Fruit fly (Drosophila melanogaster): Measurements from ENCODE around the gene CG6813.

CG6813 gene

dm6 chr3R:11639946-11640588, 13.6 kb upstream of the CG6813 start:
- TF ChIP-seq her (GFP tag; optimal IDR thresholded peaks at IDR 0.05), result no peak
- TF ChIP-seq CG14667 (GFP tag; IDR thresholded peaks at IDR 0.05), result no peak
- TF ChIP-seq CG12071 (GFP tag; optimal IDR thresholded peaks at IDR 0.05), result no peak
- no peak for TF ChIP-seq toy (GFP tag; IDR thresholded peaks at IDR 0.05)
- no peak for TF ChIP-seq CG17359 (tag; optimal IDR thresholded peaks at IDR 0.05)
- no peak for TF ChIP-seq ci (GFP tag; IDR thresholded peaks at IDR 0.05)
- no peak for TF ChIP-seq CG11696 (GFP tag; IDR thresholded peaks at IDR 0.05)
- TF ChIP-seq br (optimal IDR thresholded peaks at IDR 0.05), result no peak
- TF ChIP-seq mirr (GFP tag; optimal IDR thresholded peaks at IDR 0.05), result peak; percentile 63
- no peak for TF ChIP-seq CG9797 (GFP tag; optimal IDR thresholded peaks at IDR 0.05)
- TF ChIP-seq sens (GFP tag), result peak; percentile 38
- TF ChIP-seq vvl (GFP tag; IDR thresholded peaks at IDR 0.05), result no peak
- no peak for TF ChIP-seq BEAF-32 (GFP tag; optimal IDR thresholded peaks at IDR 0.05)
- no peak for TF ChIP-seq fru (optimal IDR thresholded peaks at IDR 0.05)
- TF ChIP-seq gcm (GFP tag; optimal IDR thresholded peaks at IDR 0.05), result no peak
- TF ChIP-seq CG33213 (GFP tag; optimal IDR thresholded peaks at IDR 0.05), result no peak
- TF ChIP-seq CG2120 (GFP tag; optimal IDR thresholded peaks at IDR 0.05), result peak; percentile 32
- TF ChIP-seq slbo (GFP tag; IDR thresholded peaks at IDR 0.05), result peak; percentile 33; the same call in 1 of the 2 replicates
- no peak for TF ChIP-seq Usf (GFP tag; optimal IDR thresholded peaks at IDR 0.05)
- TF ChIP-seq ind (GFP tag; optimal IDR thresholded peaks at IDR 0.05), result no peak
- TF ChIP-seq klu (GFP tag; IDR thresholded peaks at IDR 0.05), result 0 out of 2 replicates have a peak, but pooled peaks have one; percentile 8
- no peak for TF ChIP-seq grn (GFP tag; optimal IDR thresholded peaks at IDR 0.05)
- no peak for TF ChIP-seq CG6654 (GFP tag; optimal IDR thresholded peaks at IDR 0.05)
- TF ChIP-seq Lpt (GFP tag; optimal IDR thresholded peaks at IDR 0.05), result no peak
- no peak for TF ChIP-seq lmd (GFP tag; IDR thresholded peaks at IDR 0.05)
- TF ChIP-seq vfl (GFP tag; optimal IDR thresholded peaks at IDR 0.05), result no peak
- TF ChIP-seq CG3407 (GFP tag; optimal IDR thresholded peaks at IDR 0.05), result no peak
- TF ChIP-seq Nf-YA (GFP tag; IDR thresholded peaks at IDR 0.05), result no peak
- TF ChIP-seq zfh1 (GFP tag; IDR thresholded peaks at IDR 0.05), result no peak
- peak; percentile 5 for TF ChIP-seq mam (GFP tag; optimal IDR thresholded peaks at IDR 0.05)
- TF ChIP-seq Atf6 (GFP tag; IDR thresholded peaks at IDR 0.05), result 0 out of 2 replicates have a peak, but pooled peaks have one; percentile 19
- TF ChIP-seq prd (optimal IDR thresholded peaks at IDR 0.05), result no peak
- no peak for TF ChIP-seq prd (GFP tag; IDR thresholded peaks at IDR 0.05)
- no peak for TF ChIP-seq NC2β (GFP tag; optimal IDR thresholded peaks at IDR 0.05)
- TF ChIP-seq CG12769 (tag; optimal IDR thresholded peaks at IDR 0.05), result no peak
- TF ChIP-seq dm (GFP tag; optimal IDR thresholded peaks at IDR 0.05), result no peak
- TF ChIP-seq CG31224 (GFP tag; IDR thresholded peaks at IDR 0.05), result no peak
- TF ChIP-seq CG32532 (GFP tag; IDR thresholded peaks at IDR 0.05), result no peak
- no peak for TF ChIP-seq CG17186 (GFP tag; optimal IDR thresholded peaks at IDR 0.05)
- TF ChIP-seq wdn (GFP tag; IDR thresholded peaks at IDR 0.05), result no peak
- no peak for TF ChIP-seq wek (GFP tag; optimal IDR thresholded peaks at IDR 0.05)
- TF ChIP-seq nau (GFP tag; optimal IDR thresholded peaks at IDR 0.05), result no peak
- TF ChIP-seq CG4707 (GFP tag; optimal IDR thresholded peaks at IDR 0.05), result no peak
- TF ChIP-seq CG34224 (GFP tag; IDR thresholded peaks at IDR 0.05; ENCODE audit: partially characterized antibody), result no peak
- TF ChIP-seq seq (GFP tag; IDR thresholded peaks at IDR 0.05), result no peak
- TF ChIP-seq CG34376 (GFP tag; optimal IDR thresholded peaks at IDR 0.05), result no peak
- TF ChIP-seq Dbx (GFP tag; IDR thresholded peaks at IDR 0.05), result no peak
- no peak for TF ChIP-seq CG15073 (GFP tag; optimal IDR thresholded peaks at IDR 0.05)
- no peak for TF ChIP-seq CG17385 (GFP tag; optimal IDR thresholded peaks at IDR 0.05)
- no peak for TF ChIP-seq HmgD (GFP tag; optimal IDR thresholded peaks at IDR 0.05)
- TF ChIP-seq CG6272 (GFP tag; IDR thresholded peaks at IDR 0.05), result no peak
- no peak for TF ChIP-seq sqz (GFP tag; optimal IDR thresholded peaks at IDR 0.05)
- TF ChIP-seq Dip3 (GFP tag; optimal IDR thresholded peaks at IDR 0.05), result no peak

Data from whole organism, embryonic.